Worm (Caenorhabditis elegans) whole organism, late embryonic: ENCODE results near the gene C47D12.4.

Source experiments
- C08G9.2 ChIP-seq: sonication (generic microtip); optimal IDR thresholded peaks from 2 replicates; lab custom pipeline; 2016; ENCODE audit warnings: mild to moderate bottlenecking, missing genetic modification characterization, moderate library complexity, missing compliant biosample characterization
- F13H6.1 ChIP-seq: sonication (generic microtip); optimal IDR thresholded peaks from 2 replicates; lab custom pipeline; 2016; ENCODE audit warnings: missing genetic modification characterization, missing compliant biosample characterization
- K09A11.1 ChIP-seq: sonication (generic microtip); optimal IDR thresholded peaks from 2 replicates; lab custom pipeline; 2017; ENCODE audit warnings: antibody characterized with exemption, mild to moderate bottlenecking, missing genetic modification characterization, missing compliant biosample characterization; ENCODE audit not compliant: insufficient read depth
- T23F11.4 ChIP-seq: fragments of 200-800 bp; sonication (Bioruptor generic); optimal IDR thresholded peaks from 2 replicates; lab custom pipeline; 2018; ENCODE audit warnings: mild to moderate bottlenecking, missing genetic modification characterization, missing compliant biosample characterization
- ahr-1 ChIP-seq: sonication (generic microtip); optimal IDR thresholded peaks from 2 replicates; lab custom pipeline; 2016; ENCODE audit warnings: missing genetic modification characterization, missing compliant biosample characterization
- ama-1 ChIP-seq: fragments of 150-350 bp; optimal IDR thresholded peaks from 2 replicates; lab custom pipeline; 2014
- ceh-14 ChIP-seq: sonication (generic microtip); optimal IDR thresholded peaks from 2 replicates; lab custom pipeline; 2016; ENCODE audit warnings: missing genotype, missing genetic modification characterization, missing compliant biosample characterization
- ceh-18 ChIP-seq: sonication (generic microtip); optimal IDR thresholded peaks from 2 replicates; lab custom pipeline; 2016; ENCODE audit warnings: missing genetic modification characterization, missing compliant biosample characterization
- ceh-19 ChIP-seq: fragments of 200-800 bp; sonication (Bioruptor generic); optimal IDR thresholded peaks from 2 replicates; lab custom pipeline; 2018; ENCODE audit warnings: mild to moderate bottlenecking, missing genetic modification characterization, missing compliant biosample characterization
- ceh-2 ChIP-seq: sonication (generic microtip); optimal IDR thresholded peaks from 2 replicates; lab custom pipeline; 2016; ENCODE audit warnings: missing genotype, missing genetic modification characterization, missing compliant biosample characterization
- ceh-22 ChIP-seq: sonication (generic microtip); optimal IDR thresholded peaks from 2 replicates; lab custom pipeline; 2017; ENCODE audit warnings: missing biosample characterization, missing genetic modification characterization
- ceh-24 ChIP-seq: sonication (generic microtip); optimal IDR thresholded peaks from 2 replicates; lab custom pipeline; 2016; ENCODE audit warnings: mild to moderate bottlenecking, missing genetic modification characterization, missing compliant biosample characterization
- ceh-31 ChIP-seq: sonication (generic microtip); optimal IDR thresholded peaks from 2 replicates; lab custom pipeline; 2016; ENCODE audit warnings: missing genetic modification characterization, missing compliant biosample characterization
- ceh-34 ChIP-seq: sonication (generic microtip); optimal IDR thresholded peaks from 2 replicates; lab custom pipeline; 2016; ENCODE audit warnings: mild to moderate bottlenecking, missing genetic modification characterization, missing compliant biosample characterization
- ceh-48 ChIP-seq: sonication (generic microtip); optimal IDR thresholded peaks from 2 replicates; lab custom pipeline; 2016; ENCODE audit warnings: missing genetic modification characterization, inconsistent platforms, missing compliant biosample characterization
- ceh-6 ChIP-seq: fragments of 200-800 bp; sonication (Bioruptor generic); optimal IDR thresholded peaks from 2 replicates; lab custom pipeline; 2018; ENCODE audit warnings: mild to moderate bottlenecking, missing genetic modification characterization, missing compliant biosample characterization
- che-1 ChIP-seq: sonication (generic microtip); optimal IDR thresholded peaks from 2 replicates; lab custom pipeline; 2016; ENCODE audit warnings: mild to moderate bottlenecking, missing genetic modification characterization, missing compliant biosample characterization
- dmd-4 ChIP-seq: sonication (generic microtip); optimal IDR thresholded peaks from 2 replicates; lab custom pipeline; 2016; ENCODE audit warnings: borderline replicate concordance, missing genetic modification characterization, missing compliant biosample characterization
- dve-1 ChIP-seq: sonication (generic microtip); optimal IDR thresholded peaks from 2 replicates; lab custom pipeline; 2017; ENCODE audit warnings: antibody characterized with exemption, mild to moderate bottlenecking, missing genetic modification characterization, missing compliant biosample characterization
- eyg-1 ChIP-seq: sonication (generic microtip); optimal IDR thresholded peaks from 2 replicates; lab custom pipeline; 2016; ENCODE audit warnings: missing genotype, missing genetic modification characterization, missing compliant biosample characterization
- fax-1 ChIP-seq: sonication (generic microtip); optimal IDR thresholded peaks from 2 replicates; lab custom pipeline; 2016; ENCODE audit warnings: missing genotype, missing genetic modification characterization, missing compliant biosample characterization
- hlh-15 ChIP-seq: sonication (generic microtip); optimal IDR thresholded peaks from 2 replicates; lab custom pipeline; 2016; ENCODE audit warnings: missing genetic modification characterization, missing compliant biosample characterization
- hlh-30 ChIP-seq: sonication (generic microtip); optimal IDR thresholded peaks from 2 replicates; lab custom pipeline; 2017; ENCODE audit warnings: antibody characterized with exemption, missing genetic modification characterization, missing compliant biosample characterization; ENCODE audit not compliant: insufficient read depth
- hlh-6 ChIP-seq: sonication (generic microtip); optimal IDR thresholded peaks from 2 replicates; lab custom pipeline; 2016; ENCODE audit warnings: missing genotype, missing genetic modification characterization, missing compliant biosample characterization
- hlh-8 ChIP-seq: sonication (generic microtip); optimal IDR thresholded peaks from 2 replicates; lab custom pipeline; 2016; ENCODE audit warnings: missing genotype, missing genetic modification characterization, missing compliant biosample characterization
- lim-6 ChIP-seq: sonication (generic microtip); optimal IDR thresholded peaks from 2 replicates; lab custom pipeline; 2016; ENCODE audit warnings: missing genetic modification characterization, missing compliant biosample characterization
- lin-11 ChIP-seq: fragments of 200-800 bp; sonication (Bioruptor generic); optimal IDR thresholded peaks from 2 replicates; lab custom pipeline; 2018; ENCODE audit warnings: mild to moderate bottlenecking, missing genetic modification characterization, missing compliant biosample characterization
- madf-2 ChIP-seq: sonication (generic microtip); optimal IDR thresholded peaks from 2 replicates; lab custom pipeline; 2017; ENCODE audit warnings: missing genetic modification characterization, missing compliant biosample characterization
- mec-3 ChIP-seq: sonication (generic microtip); optimal IDR thresholded peaks from 2 replicates; lab custom pipeline; 2016; ENCODE audit warnings: borderline replicate concordance, missing genetic modification characterization, missing compliant biosample characterization
- nfya-1 ChIP-seq: sonication (generic microtip); optimal IDR thresholded peaks from 2 replicates; lab custom pipeline; 2017; ENCODE audit warnings: missing genetic modification characterization, mild to moderate bottlenecking, missing compliant biosample characterization, antibody characterized with exemption, moderate library complexity
- nhr-11 ChIP-seq: fragments of 150-350 bp; optimal IDR thresholded peaks from 2 replicates; lab custom pipeline; 2014; ENCODE audit warnings: missing biosample characterization, missing genetic modification characterization
- nhr-232 ChIP-seq: sonication (generic microtip); optimal IDR thresholded peaks from 2 replicates; lab custom pipeline; 2016; ENCODE audit warnings: missing genetic modification characterization, missing compliant biosample characterization
- odd-2 ChIP-seq: sonication (generic microtip); optimal IDR thresholded peaks from 2 replicates; lab custom pipeline; 2017; ENCODE audit warnings: antibody characterized with exemption, mild to moderate bottlenecking, missing genetic modification characterization, missing compliant biosample characterization
- pat-9 ChIP-seq: fragments of 200-800 bp; sonication (Bioruptor generic); optimal IDR thresholded peaks from 2 replicates; lab custom pipeline; 2018; ENCODE audit warnings: mild to moderate bottlenecking, missing genetic modification characterization, moderate library complexity, missing compliant biosample characterization
- pax-1 ChIP-seq: fragments of 150-350 bp; optimal IDR thresholded peaks from 2 replicates; lab custom pipeline; 2014; ENCODE audit warnings: missing biosample characterization, missing genetic modification characterization
- pha-2 ChIP-seq: sonication (generic microtip); optimal IDR thresholded peaks from 2 replicates; lab custom pipeline; 2017; ENCODE audit warnings: mild to moderate bottlenecking, missing genetic modification characterization, missing compliant biosample characterization
- pha-4 ChIP-seq: fragments of 150-350 bp; optimal IDR thresholded peaks from 2 replicates; lab custom pipeline; 2018; ENCODE audit warnings: missing biosample characterization, missing genetic modification reagents, missing genetic modification characterization
- pqm-1 ChIP-seq: sonication (generic microtip); optimal IDR thresholded peaks from 2 replicates; lab custom pipeline; 2016; ENCODE audit warnings: missing genetic modification characterization, missing compliant biosample characterization
- pros-1 ChIP-seq: fragments of 150-350 bp; optimal IDR thresholded peaks from 2 replicates; lab custom pipeline; 2014; ENCODE audit warnings: missing biosample characterization, missing genetic modification reagents, missing genetic modification characterization
- ref-2 ChIP-seq: sonication (generic microtip); optimal IDR thresholded peaks from 2 replicates; lab custom pipeline; 2016; ENCODE audit warnings: missing genetic modification characterization, missing compliant biosample characterization
- rnt-1 ChIP-seq: sonication (generic microtip); optimal IDR thresholded peaks from 2 replicates; lab custom pipeline; 2016; ENCODE audit warnings: missing genetic modification characterization, missing compliant biosample characterization
- sdc-2 ChIP-seq: sonication (generic microtip); optimal IDR thresholded peaks from 2 replicates; lab custom pipeline; 2016; ENCODE audit warnings: missing genotype, missing genetic modification characterization, missing compliant biosample characterization
- sox-2 ChIP-seq: fragments of 200-800 bp; sonication (Bioruptor generic); IDR thresholded peaks from 2 replicates; pipeline ENCODE4 v1.3.6; 2022; ENCODE audit warnings: missing genetic modification reagents, missing genetic modification characterization, missing compliant biosample characterization
- sox-4 ChIP-seq: sonication (generic microtip); optimal IDR thresholded peaks from 2 replicates; lab custom pipeline; 2017; ENCODE audit warnings: mild to moderate bottlenecking, missing genetic modification characterization, inconsistent platforms, missing compliant biosample characterization
- tbx-2 ChIP-seq: sonication (generic microtip); optimal IDR thresholded peaks from 2 replicates; lab custom pipeline; 2016; ENCODE audit warnings: missing genetic modification characterization, missing compliant biosample characterization
- tbx-7 ChIP-seq: sonication (generic microtip); optimal IDR thresholded peaks from 2 replicates; lab custom pipeline; 2016; ENCODE audit warnings: missing genotype, missing genetic modification characterization, missing compliant biosample characterization
- ttx-3 ChIP-seq: sonication (generic microtip); optimal IDR thresholded peaks from 2 replicates; lab custom pipeline; 2016; ENCODE audit warnings: missing genetic modification reagents, missing genetic modification characterization, missing compliant biosample characterization
- unc-3 ChIP-seq, 2 experiments: fragments of 200-800 bp in 1 of 2; sonication (Bioruptor generic) in 1 of 2; sonication (generic microtip) in 1 of 2; conservative IDR thresholded peaks in 1 of 2; optimal IDR thresholded peaks in 1 of 2; 2 replicates each; pipeline versions ENCODE4 v1.3.6 to Lab custom; 2016 to 2022; ENCODE audit warnings: missing compliant biosample characterization in 2 of 2, missing genetic modification characterization in 2 of 2, missing genetic modification reagents in 1 of 2
- unc-42 ChIP-seq: sonication (generic microtip); optimal IDR thresholded peaks from 2 replicates; lab custom pipeline; 2016; ENCODE audit warnings: missing genotype, missing genetic modification characterization, missing compliant biosample characterization
- unc-55 ChIP-seq: sonication (generic microtip); optimal IDR thresholded peaks from 2 replicates; lab custom pipeline; 2017; ENCODE audit warnings: missing biosample characterization, missing genetic modification reagents, missing genetic modification characterization
- unc-86 ChIP-seq: sonication (generic microtip); optimal IDR thresholded peaks from 2 replicates; lab custom pipeline; 2016; ENCODE audit warnings: missing genetic modification characterization, missing compliant biosample characterization
- zip-5 ChIP-seq: sonication (generic microtip); optimal IDR thresholded peaks from 2 replicates; lab custom pipeline; 2016; ENCODE audit warnings: missing genetic modification characterization, missing compliant biosample characterization
- ztf-16 ChIP-seq: sonication (generic microtip); optimal IDR thresholded peaks from 2 replicates; lab custom pipeline; 2017; ENCODE audit warnings: missing genetic modification characterization, missing compliant biosample characterization

The C47D12.4 gene

ce11 chrII:11635745-11636161 lies 45.8 kb upstream of the C47D12.4 start:
- TF ChIP-seq unc-86 (tag; lab: Kevin White, UChicago) (no peak), hlh-30 (peak; percentile 67), ceh-6 (GFP tag; lab: Kevin White, UChicago) (peak; percentile 5), F13H6.1 (peak; percentile 65), nfya-1 (peak; percentile 89), ceh-31 (tag; lab: Kevin White, UChicago) (peak; percentile 74), tbx-2 (tag; lab: Kevin White, UChicago) (peak; percentile 56), hlh-8 (tag; lab: Kevin White, UChicago) (peak; percentile 35), ama-1 (lab: Kevin White, UChicago) (peak; percentile 81), dmd-4 (tag; lab: Kevin White, UChicago) (no peak), ref-2 (tag; lab: Kevin White, UChicago) (peak; percentile 90), pax-1 (tag; lab: Kevin White, UChicago) (peak; percentile 80), pros-1 (peak; percentile 87), zip-5 (tag; lab: Kevin White, UChicago) (no peak), hlh-6 (tag; lab: Kevin White, UChicago) (no peak), mec-3 (no peak), ceh-22 (no peak), ceh-48 (tag; lab: Kevin White, UChicago) (peak; percentile 44), unc-42 (tag; lab: Kevin White, UChicago) (peak; percentile 45), rnt-1 (tag; lab: Kevin White, UChicago) (peak; percentile 52), ceh-34 (tag; lab: Kevin White, UChicago) (no peak), ceh-19 (GFP tag; lab: Kevin White, UChicago) (no peak), K09A11.1 (tag; lab: Kevin White, UChicago) (peak; percentile 55), sdc-2 (tag; lab: Kevin White, UChicago) (peak; percentile 39), madf-2 (tag; lab: Kevin White, UChicago) (peak; percentile 84), C08G9.2 (tag; lab: Kevin White, UChicago) (peak; percentile 6), dve-1 (tag; lab: Kevin White, UChicago) (peak; percentile 54), pqm-1 (tag; lab: Kevin White, UChicago) (no peak), eyg-1 (tag; lab: Kevin White, UChicago) (no peak), sox-2 (GFP tag; lab: Robert Waterston, UW) (peak; percentile 79), pha-2 (tag; lab: Kevin White, UChicago) (no peak), ceh-24 (no peak), ahr-1 (tag; lab: Kevin White, UChicago) (no peak), nhr-232 (tag; lab: Kevin White, UChicago) (no peak), ztf-16 (tag; lab: Kevin White, UChicago) (no peak), ceh-14 (tag; lab: Kevin White, UChicago) (no peak), unc-3 (GFP tag; conservative IDR thresholded peaks at IDR 0.05; lab: Robert Waterston, UW) (no peak), unc-3 (tag; optimal IDR thresholded peaks at IDR 0.05; lab: Kevin White, UChicago) (no peak), unc-55 (GFP tag; lab: Kevin White, UChicago) (peak; percentile 87), sox-4 (tag; lab: Kevin White, UChicago) (no peak), hlh-15 (tag; lab: Kevin White, UChicago) (no peak), lin-11 (tag; lab: Kevin White, UChicago) (no peak), che-1 (no peak), pha-4 (no peak), T23F11.4 (GFP tag; lab: Kevin White, UChicago) (no peak), lim-6 (tag; lab: Kevin White, UChicago) (no peak), ceh-18 (peak; percentile 29), odd-2 (no peak), fax-1 (tag; lab: Kevin White, UChicago) (no peak), pat-9 (tag; lab: Kevin White, UChicago) (peak; percentile 33), ttx-3 (tag; lab: Kevin White, UChicago) (no peak), ceh-2 (tag; lab: Kevin White, UChicago) (peak; percentile 31), tbx-7 (peak; percentile 33), nhr-11 (no peak)
